Worm (Caenorhabditis elegans) whole organism, L1 larva: ENCODE data around the gene K07H8.11.

Source experiments
- C04F5.9 ChIP-seq: sonication (generic microtip); optimal IDR thresholded peaks from 2 replicates; lab custom pipeline; 2016; ENCODE audit warnings: missing genetic modification characterization, missing compliant biosample characterization
- C34B4.2 ChIP-seq: sonication (generic microtip); optimal IDR thresholded peaks from 2 replicates; lab custom pipeline; 2017; ENCODE audit warnings: mild to moderate bottlenecking, missing genetic modification characterization, missing compliant biosample characterization
- F16B12.6 ChIP-seq: fragments of 150-350 bp; optimal IDR thresholded peaks from 2 replicates; lab custom pipeline; 2014; ENCODE audit warnings: missing biosample characterization, missing genetic modification characterization
- Y116A8C.19 ChIP-seq: sonication (generic microtip); optimal IDR thresholded peaks from 2 replicates; lab custom pipeline; 2016; ENCODE audit warnings: missing compliant biosample characterization, missing genetic modification characterization, borderline replicate concordance
- aha-1 ChIP-seq: fragments of 150-350 bp; optimal IDR thresholded peaks from 2 replicates; lab custom pipeline; 2014; ENCODE audit warnings: missing biosample characterization, missing genetic modification characterization
- alr-1 ChIP-seq: fragments of 200-800 bp; sonication (Bioruptor generic); optimal IDR thresholded peaks from 2 replicates; lab custom pipeline; 2018; ENCODE audit warnings: borderline replicate concordance, mild to moderate bottlenecking, missing genetic modification characterization, missing compliant biosample characterization
- ceh-63 ChIP-seq: fragments of 200-800 bp; sonication (Bioruptor generic); optimal IDR thresholded peaks from 2 replicates; lab custom pipeline; 2018; ENCODE audit warnings: mild to moderate bottlenecking, missing genetic modification characterization, missing compliant biosample characterization
- ceh-88 ChIP-seq: fragments of 200-800 bp; sonication (Bioruptor generic); IDR thresholded peaks from 2 replicates; pipeline ENCODE4 v1.3.6; 2022; ENCODE audit warnings: missing genetic modification characterization, missing compliant biosample characterization
- ceh-90 ChIP-seq: sonication (generic microtip); optimal IDR thresholded peaks from 2 replicates; lab custom pipeline; 2016; ENCODE audit warnings: missing genetic modification characterization, missing compliant biosample characterization
- ces-1 ChIP-seq: fragments of 150-350 bp; optimal IDR thresholded peaks from 2 replicates; lab custom pipeline; 2014; ENCODE audit warnings: missing biosample characterization, missing genetic modification reagents, missing genetic modification characterization
- dpl-1 ChIP-seq, 3 experiments: fragments of 150-350 bp in 2 of 3; sonication (generic microtip) in 1 of 3; optimal IDR thresholded peaks; 2 replicates each; lab custom pipeline; 2014 to 2017; ENCODE audit warnings: missing biosample characterization in 3 of 3, missing genetic modification characterization in 3 of 3, missing genetic modification reagents in 3 of 3
- dsc-1 ChIP-seq: sonication (generic microtip); optimal IDR thresholded peaks from 2 replicates; lab custom pipeline; 2016; ENCODE audit warnings: mild to moderate bottlenecking, missing genetic modification characterization, missing compliant biosample characterization
- efl-1 ChIP-seq, 4 experiments: fragments of 150-350 bp; optimal IDR thresholded peaks in 3 of 4; peaks in 1 of 4; 1 replicate in 1 of 4; 2 replicates in 3 of 4; lab custom pipeline; 2014; ENCODE audit warnings: missing biosample characterization in 2 of 4, missing genetic modification characterization in 2 of 4, missing genetic modification reagents in 2 of 4
- efl-3 ChIP-seq: fragments of 200-800 bp; sonication (Bioruptor generic); optimal IDR thresholded peaks from 2 replicates; lab custom pipeline; 2018; ENCODE audit warnings: mild to moderate bottlenecking, missing genetic modification characterization, missing compliant biosample characterization
- elt-3 ChIP-seq, 6 experiments: fragments of 150-350 bp in 1 of 6; sonication (generic microtip); optimal IDR thresholded peaks; 2 replicates each; lab custom pipeline; 2017 to 2018; ENCODE audit warnings: missing biosample characterization in 6 of 6, missing genetic modification characterization in 6 of 6, inconsistent platforms in 1 of 6
- ets-5 ChIP-seq: fragments of 200-800 bp; sonication (Bioruptor generic); IDR thresholded peaks from 2 replicates; pipeline ENCODE4 v1.3.6; 2022; ENCODE audit warnings: missing genetic modification characterization, missing compliant biosample characterization
- fkh-8 ChIP-seq: sonication (generic microtip); optimal IDR thresholded peaks from 2 replicates; lab custom pipeline; 2016; ENCODE audit warnings: mild to moderate bottlenecking, missing genetic modification characterization, missing compliant biosample characterization
- grh-1 ChIP-seq: fragments of 200-800 bp; sonication (Bioruptor generic); IDR thresholded peaks from 2 replicates; pipeline ENCODE4 v1.3.6; 2022; ENCODE audit warnings: missing genetic modification reagents, missing genetic modification characterization, missing compliant biosample characterization
- hpl-2 ChIP-seq: fragments of 150-350 bp; optimal IDR thresholded peaks from 2 replicates; lab custom pipeline; 2014; ENCODE audit warnings: missing biosample characterization, missing genetic modification reagents, missing genetic modification characterization
- jun-1 ChIP-seq: fragments of 150-350 bp; optimal IDR thresholded peaks from 2 replicates; lab custom pipeline; 2014; ENCODE audit warnings: missing biosample characterization, missing genetic modification reagents, missing genetic modification characterization
- lin-13 ChIP-seq: fragments of 150-350 bp; optimal IDR thresholded peaks from 2 replicates; lab custom pipeline; 2014; ENCODE audit warnings: missing biosample characterization, missing genetic modification reagents, missing genetic modification characterization
- lin-14 ChIP-seq: fragments of 200-800 bp; sonication (Bioruptor generic); optimal IDR thresholded peaks from 2 replicates; lab custom pipeline; 2018; ENCODE audit warnings: mild to moderate bottlenecking, missing genetic modification characterization, moderate library complexity, missing compliant biosample characterization
- lin-35 ChIP-seq, 2 experiments: fragments of 150-350 bp; optimal IDR thresholded peaks; 2 replicates each; lab custom pipeline; 2014; ENCODE audit warnings: missing biosample characterization in 2 of 2, missing genetic modification characterization in 2 of 2, missing genetic modification reagents in 2 of 2
- lin-39 ChIP-seq: fragments of 150-350 bp; optimal IDR thresholded peaks from 2 replicates; lab custom pipeline; 2014; ENCODE audit warnings: missing biosample characterization, missing genetic modification reagents, missing genetic modification characterization
- lir-3 ChIP-seq: sonication (generic microtip); optimal IDR thresholded peaks from 2 replicates; lab custom pipeline; 2016; ENCODE audit warnings: mild to moderate bottlenecking, missing genetic modification characterization, moderate library complexity, missing compliant biosample characterization; ENCODE audit not compliant: poor library complexity
- lsy-2 ChIP-seq, 2 experiments: fragments of 150-350 bp; optimal IDR thresholded peaks; 2 replicates each; lab custom pipeline; 2014; ENCODE audit warnings: missing biosample characterization in 2 of 2, missing genetic modification characterization in 2 of 2
- mab-9 ChIP-seq: fragments of 200-800 bp; sonication (Bioruptor generic); IDR thresholded peaks from 2 replicates; pipeline ENCODE4 v1.3.6; 2022; ENCODE audit warnings: missing genetic modification reagents, missing genetic modification characterization, missing compliant biosample characterization
- mef-2 ChIP-seq: fragments of 150-350 bp; optimal IDR thresholded peaks from 2 replicates; lab custom pipeline; 2014; ENCODE audit warnings: missing biosample characterization, missing genetic modification characterization
- mep-1 ChIP-seq: fragments of 150-350 bp; optimal IDR thresholded peaks from 2 replicates; lab custom pipeline; 2014; ENCODE audit warnings: missing biosample characterization, missing genetic modification characterization
- nhr-11 ChIP-seq: fragments of 150-350 bp; optimal IDR thresholded peaks from 2 replicates; lab custom pipeline; 2014; ENCODE audit warnings: missing biosample characterization, missing genetic modification characterization
- nhr-20 ChIP-seq: sonication (generic microtip); optimal IDR thresholded peaks from 2 replicates; lab custom pipeline; 2016; ENCODE audit warnings: mild to moderate bottlenecking, missing genetic modification characterization, missing compliant biosample characterization
- nhr-237 ChIP-seq: fragments of 150-350 bp; optimal IDR thresholded peaks from 2 replicates; lab custom pipeline; 2014; ENCODE audit warnings: missing biosample characterization, missing genetic modification characterization
- nhr-28 ChIP-seq: fragments of 150-350 bp; optimal IDR thresholded peaks from 2 replicates; lab custom pipeline; 2014; ENCODE audit warnings: missing biosample characterization, missing genetic modification characterization
- nhr-47 ChIP-seq: sonication (generic microtip); optimal IDR thresholded peaks from 2 replicates; lab custom pipeline; 2016; ENCODE audit warnings: mild to moderate bottlenecking, missing genetic modification characterization, moderate library complexity, missing compliant biosample characterization
- nhr-71 ChIP-seq: sonication (generic microtip); optimal IDR thresholded peaks from 2 replicates; lab custom pipeline; 2016; ENCODE audit warnings: mild to moderate bottlenecking, missing genetic modification characterization, moderate library complexity, missing compliant biosample characterization
- nhr-76 ChIP-seq: sonication (generic microtip); optimal IDR thresholded peaks from 2 replicates; lab custom pipeline; 2017; ENCODE audit warnings: missing biosample characterization, missing genetic modification characterization
- nhr-77 ChIP-seq: fragments of 150-350 bp; optimal IDR thresholded peaks from 2 replicates; lab custom pipeline; 2014; ENCODE audit warnings: missing biosample characterization, missing genetic modification characterization
- nhr-84 ChIP-seq: sonication (generic microtip); optimal IDR thresholded peaks from 2 replicates; lab custom pipeline; 2017; ENCODE audit warnings: missing biosample characterization, missing genetic modification characterization
- nhr-85 ChIP-seq: sonication (generic microtip); peaks from one replicate; lab custom pipeline; 2016; ENCODE audit warnings: missing genetic modification characterization, inconsistent platforms, missing compliant biosample characterization
- pag-3 ChIP-seq: sonication (generic microtip); optimal IDR thresholded peaks from 2 replicates; lab custom pipeline; 2017; ENCODE audit warnings: missing genetic modification characterization, mild to moderate bottlenecking, missing compliant biosample characterization, antibody characterized with exemption, borderline replicate concordance; ENCODE audit not compliant: insufficient read depth
- rnt-1 ChIP-seq: sonication (generic microtip); optimal IDR thresholded peaks from 2 replicates; lab custom pipeline; 2016; ENCODE audit warnings: mild to moderate bottlenecking, missing genetic modification characterization, moderate library complexity, missing compliant biosample characterization
- skn-1 ChIP-seq: fragments of 150-350 bp; optimal IDR thresholded peaks from 2 replicates; lab custom pipeline; 2014; ENCODE audit warnings: missing biosample characterization, missing genetic modification characterization
- snpc-4 ChIP-seq: fragments of 150-350 bp; optimal IDR thresholded peaks from 2 replicates; lab custom pipeline; 2014; ENCODE audit warnings: missing biosample characterization, missing genetic modification characterization
- snu-23 ChIP-seq: sonication (generic microtip); optimal IDR thresholded peaks from 2 replicates; lab custom pipeline; 2016; ENCODE audit warnings: missing genetic modification characterization, missing compliant biosample characterization
- sox-4 ChIP-seq: sonication (generic microtip); optimal IDR thresholded peaks from 2 replicates; lab custom pipeline; 2016; ENCODE audit warnings: missing genetic modification characterization, missing compliant biosample characterization
- swsn-7 ChIP-seq: sonication (generic microtip); optimal IDR thresholded peaks from 2 replicates; lab custom pipeline; 2016; ENCODE audit warnings: missing genetic modification characterization, missing compliant biosample characterization
- tlp-1 ChIP-seq: fragments of 150-350 bp; optimal IDR thresholded peaks from 2 replicates; lab custom pipeline; 2014; ENCODE audit warnings: missing biosample characterization, missing genetic modification characterization
- unc-130 ChIP-seq: fragments of 150-350 bp; optimal IDR thresholded peaks from 2 replicates; lab custom pipeline; 2017; ENCODE audit warnings: missing biosample characterization, missing genetic modification characterization, inconsistent platforms
- zag-1 ChIP-seq: fragments of 150-350 bp; optimal IDR thresholded peaks from 2 replicates; lab custom pipeline; 2014; ENCODE audit warnings: missing biosample characterization, missing genetic modification characterization
- zip-4 ChIP-seq: fragments of 200-800 bp; sonication (Bioruptor generic); optimal IDR thresholded peaks from 2 replicates; lab custom pipeline; 2018; ENCODE audit warnings: mild to moderate bottlenecking, missing genetic modification characterization, moderate library complexity, missing compliant biosample characterization
- ztf-11 ChIP-seq, 2 experiments: sonication (generic microtip); optimal IDR thresholded peaks; 2 replicates each; lab custom pipeline; 2016 to 2017; ENCODE audit warnings: missing genetic modification characterization in 2 of 2, missing biosample characterization in 1 of 2, missing compliant biosample characterization in 1 of 2
- ztf-4 ChIP-seq: fragments of 150-350 bp; optimal IDR thresholded peaks from 2 replicates; lab custom pipeline; 2014; ENCODE audit warnings: missing biosample characterization, missing genetic modification characterization

The K07H8.11 gene

DNA sequence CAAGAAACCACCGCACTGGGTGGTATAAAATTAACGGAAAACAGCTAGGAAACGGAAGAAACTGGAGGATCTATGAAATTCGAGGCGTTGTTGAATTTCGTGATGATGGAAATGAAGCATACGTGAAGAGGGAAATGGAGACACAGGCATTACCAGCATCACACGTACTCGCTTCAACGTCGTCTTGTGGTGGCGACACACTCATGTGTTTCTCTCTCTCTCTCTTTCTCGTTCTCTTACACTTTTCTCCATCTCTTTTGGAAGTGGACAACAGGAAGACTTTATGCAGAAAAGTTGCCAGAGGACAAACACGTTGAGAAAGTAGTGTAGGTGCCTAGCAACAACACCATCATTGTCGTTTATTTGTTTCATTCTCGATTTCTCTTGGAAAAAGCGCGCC lies 42.7 kb downstream of the K07H8.11 start (continued):
- TF ChIP-seq ztf-11 (tag; optimal IDR thresholded peaks at IDR 0.05; lab: Kevin White, UChicago) (no peak), rnt-1 (tag; lab: Kevin White, UChicago) (no peak), lin-14 (peak; percentile 78), efl-3 (GFP tag; lab: Kevin White, UChicago) (no peak), nhr-20 (peak; percentile 36), nhr-47 (tag; lab: Kevin White, UChicago) (peak; percentile 34), skn-1 (tag; lab: Kevin White, UChicago) (no peak), lir-3 (no peak), lin-35 (GFP tag; optimal IDR thresholded peaks at IDR 0.05; lab: Kevin White, UChicago) (peak; percentile 23 to 47), nhr-28 (tag; lab: Kevin White, UChicago) (no peak), ces-1 (GFP tag; lab: Kevin White, UChicago) (no peak), ceh-88 (GFP tag; lab: Robert Waterston, UW) (no peak), zip-4 (GFP tag; lab: Kevin White, UChicago) (no peak), ceh-90 (tag; lab: Kevin White, UChicago) (no peak), ceh-63 (GFP tag; lab: Kevin White, UChicago) (no peak), C04F5.9 (tag; lab: Kevin White, UChicago) (no peak), C34B4.2 (tag; lab: Kevin White, UChicago) (no peak), lin-13 (GFP tag; lab: Kevin White, UChicago) (no peak), grh-1 (GFP tag; lab: Robert Waterston, UW) (no peak), dpl-1 (GFP tag; optimal IDR thresholded peaks at IDR 0.05; lab: Kevin White, UChicago) (no peak), hpl-2 (GFP tag; lab: Kevin White, UChicago) (no peak), aha-1 (tag; lab: Kevin White, UChicago) (no peak), dsc-1 (no peak), elt-3 (tag; optimal IDR thresholded peaks at IDR 0.05; lab: Kevin White, UChicago) (no peak), mef-2 (tag; lab: Kevin White, UChicago) (no peak), pag-3 (tag; lab: Kevin White, UChicago) (no peak), ztf-4 (tag; lab: Kevin White, UChicago) (no peak), nhr-11 (peak; percentile 16), mab-9 (no peak), zag-1 (tag; lab: Kevin White, UChicago) (no peak), fkh-8 (tag; lab: Kevin White, UChicago) (peak; percentile 81), F16B12.6 (no peak), nhr-71 (tag; lab: Kevin White, UChicago) (peak; percentile 63), ets-5 (GFP tag; lab: Robert Waterston, UW) (no peak), snpc-4 (tag; lab: Kevin White, UChicago) (no peak), sox-4 (tag; lab: Kevin White, UChicago) (no peak), lin-39 (tag; lab: Kevin White, UChicago) (no peak), nhr-77 (tag; lab: Kevin White, UChicago) (no peak), lsy-2 (tag; optimal IDR thresholded peaks at IDR 0.05; lab: Kevin White, UChicago) (peak; percentile 10 to 56), unc-130 (tag; lab: Kevin White, UChicago) (no peak), nhr-76 (tag; lab: Kevin White, UChicago) (no peak), snu-23 (GFP tag; lab: Kevin White, UChicago) (peak; percentile 45), jun-1 (tag; lab: Kevin White, UChicago) (no peak)

DNA sequence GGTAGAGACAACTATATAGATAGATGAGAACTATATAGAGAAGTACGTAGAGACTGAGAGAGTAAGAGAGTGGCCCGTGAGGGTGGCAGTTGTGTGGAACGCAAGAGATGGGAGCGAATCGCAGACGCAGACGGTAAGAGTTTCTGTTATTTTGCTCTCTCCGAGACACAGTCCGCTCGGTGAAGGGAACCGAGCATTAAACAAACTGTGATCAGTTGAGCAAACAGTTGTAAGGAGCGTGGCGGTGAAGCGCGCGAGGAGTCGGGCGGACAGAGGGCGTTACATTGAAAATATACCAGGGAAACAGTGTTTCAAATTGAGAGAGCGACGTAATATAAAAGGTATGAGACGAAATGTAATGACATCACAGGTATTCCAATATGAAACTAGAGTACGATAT lies 45.6 kb downstream of the K07H8.11 start:
- TF ChIP-seq efl-1 (optimal IDR thresholded peaks at IDR 0.05; lab: Kevin White, UChicago) (peak; percentile 14 to 17), efl-1 (GFP tag; optimal IDR thresholded peaks at IDR 0.05 in 1 of 2; lab: Kevin White, UChicago) (no peak), jun-1 (tag; lab: Kevin White, UChicago) (peak; percentile 59), nhr-47 (tag; lab: Kevin White, UChicago) (peak; percentile 39), swsn-7 (tag; lab: Kevin White, UChicago) (peak; percentile 51), tlp-1 (tag; lab: Kevin White, UChicago) (no peak), ceh-90 (tag; lab: Kevin White, UChicago) (no peak), mep-1 (no peak), nhr-85 (peak; percentile 85), mef-2 (tag; lab: Kevin White, UChicago) (no peak), Y116A8C.19 (tag; lab: Kevin White, UChicago) (no peak), lir-3 (no peak), nhr-84 (no peak), lin-14 (peak; percentile 82), efl-3 (GFP tag; lab: Kevin White, UChicago) (no peak), nhr-237 (tag; lab: Kevin White, UChicago) (no peak), nhr-76 (tag; lab: Kevin White, UChicago) (no peak), alr-1 (tag; lab: Kevin White, UChicago) (no peak), nhr-77 (tag; lab: Kevin White, UChicago) (peak; percentile 58), lsy-2 (tag; optimal IDR thresholded peaks at IDR 0.05; lab: Kevin White, UChicago) (peak in 1 of 2 experiments; percentile 35)
